Worm (Caenorhabditis elegans): ENCODE data around the gene F54D8.10.

Gene F54D8.10

ce11 chrIII:5134506-5134905 is 39.9 kb downstream of the F54D8.10 start:
- TF ChIP-seq tbx-37 (GFP tag; conservative IDR thresholded peaks at IDR 0.05) (no peak), B0310.2 (tag; optimal IDR thresholded peaks at IDR 0.05) (no peak)

- TF ChIP-seq hmbx-1 (tag; optimal IDR thresholded peaks at IDR 0.05) (no peak), ama-1 (optimal IDR thresholded peaks at IDR 0.05) (no peak), sea-1 (GFP tag; conservative IDR thresholded peaks at IDR 0.05) (0 out of 2 replicates have a peak, but pooled peaks have one; percentile 26), tbx-37 (GFP tag; conservative IDR thresholded peaks at IDR 0.05) (no peak), ceh-36 (tag; optimal IDR thresholded peaks at IDR 0.05) (no peak), F13C5.2 (tag; optimal IDR thresholded peaks at IDR 0.05) (no peak), B0310.2 (tag; optimal IDR thresholded peaks at IDR 0.05) (no peak), hnd-1 (tag; optimal IDR thresholded peaks at IDR 0.05) (no peak), scrt-1 (GFP tag; IDR thresholded peaks at IDR 0.05) (0 out of 2 replicates have a peak, but pooled peaks have one; percentile 62), flt-1 (GFP tag; IDR thresholded peaks at IDR 0.05) (no peak), aly-1 (tag; optimal IDR thresholded peaks at IDR 0.05) (peak; percentile 17), ets-7 (tag; optimal IDR thresholded peaks at IDR 0.05) (no peak)
Observed at ce11 chrIII:5136033-5136597, 41.5 kb downstream of the F54D8.10 start, which contains the start of gene tbx-2. tbx-2 (minus strand) TSS chrIII:5136296.

- TF ChIP-seq ceh-36 (tag; optimal IDR thresholded peaks at IDR 0.05), result no peak
Observed at ce11 chrIII:5137099-5137498, 42.5 kb downstream of the F54D8.10 start.

ce11 chrIII:5137685-5138084 is 43.1 kb downstream of the F54D8.10 start:
- TF ChIP-seq pes-1 (GFP tag; IDR thresholded peaks at IDR 0.05) (no peak), hmbx-1 (tag; optimal IDR thresholded peaks at IDR 0.05) (no peak), hmg-4 (GFP tag; optimal IDR thresholded peaks at IDR 0.05) (no peak), B0310.2 (tag; optimal IDR thresholded peaks at IDR 0.05) (no peak), tbx-11 (GFP tag; IDR thresholded peaks at IDR 0.05) (no peak), hnd-1 (tag; optimal IDR thresholded peaks at IDR 0.05) (no peak), ama-1 (optimal IDR thresholded peaks at IDR 0.05) (no peak), ets-7 (tag; optimal IDR thresholded peaks at IDR 0.05) (no peak)

ce11 chrIII:5138940-5139533 is 44.4 kb downstream of the F54D8.10 start:
- TF ChIP-seq B0310.2 (tag; optimal IDR thresholded peaks at IDR 0.05) (no peak), hmg-4 (GFP tag; optimal IDR thresholded peaks at IDR 0.05) (no peak), tbx-37 (GFP tag; conservative IDR thresholded peaks at IDR 0.05) (no peak), hnd-1 (tag; optimal IDR thresholded peaks at IDR 0.05) (no peak), ceh-36 (tag; optimal IDR thresholded peaks at IDR 0.05) (no peak), hmbx-1 (tag; optimal IDR thresholded peaks at IDR 0.05) (no peak), pes-1 (GFP tag; IDR thresholded peaks at IDR 0.05) (no peak), sea-1 (GFP tag; conservative IDR thresholded peaks at IDR 0.05) (no peak), scrt-1 (GFP tag; IDR thresholded peaks at IDR 0.05) (no peak), tra-4 (tag; optimal IDR thresholded peaks at IDR 0.05) (no peak), flt-1 (GFP tag; IDR thresholded peaks at IDR 0.05) (no peak)

ce11 chrIII:5139768-5140167 is 45.2 kb downstream of the F54D8.10 start:
- TF ChIP-seq tbx-37 (GFP tag; conservative IDR thresholded peaks at IDR 0.05), result no peak
- TF ChIP-seq hmg-4 (GFP tag; optimal IDR thresholded peaks at IDR 0.05), result no peak
- no peak for TF ChIP-seq tbx-11 (GFP tag; IDR thresholded peaks at IDR 0.05)
- no peak for TF ChIP-seq sea-1 (GFP tag; conservative IDR thresholded peaks at IDR 0.05)
- no peak for TF ChIP-seq flt-1 (GFP tag; IDR thresholded peaks at IDR 0.05)
- TF ChIP-seq ets-7 (tag; optimal IDR thresholded peaks at IDR 0.05), result no peak
- TF ChIP-seq scrt-1 (GFP tag; IDR thresholded peaks at IDR 0.05), result no peak
- TF ChIP-seq F13C5.2 (tag; optimal IDR thresholded peaks at IDR 0.05), result no peak
- TF ChIP-seq B0310.2 (tag; optimal IDR thresholded peaks at IDR 0.05), result no peak
- no peak for TF ChIP-seq pes-1 (GFP tag; IDR thresholded peaks at IDR 0.05)

- TF ChIP-seq aly-1 (tag; optimal IDR thresholded peaks at IDR 0.05) (no peak), F13C5.2 (tag; optimal IDR thresholded peaks at IDR 0.05) (no peak), ama-1 (optimal IDR thresholded peaks at IDR 0.05) (no peak), hmbx-1 (tag; optimal IDR thresholded peaks at IDR 0.05) (no peak), tbx-37 (GFP tag; conservative IDR thresholded peaks at IDR 0.05) (no peak), ceh-36 (tag; optimal IDR thresholded peaks at IDR 0.05) (no peak), B0310.2 (tag; optimal IDR thresholded peaks at IDR 0.05) (no peak)
Observed at ce11 chrIII:5140559-5140958, 46.0 kb downstream of the F54D8.10 start.

ce11 chrIII:5141935-5142334 is 47.3 kb downstream of the F54D8.10 start:
- TF ChIP-seq hmg-4 (GFP tag; optimal IDR thresholded peaks at IDR 0.05) (no peak), F13C5.2 (tag; optimal IDR thresholded peaks at IDR 0.05) (no peak), scrt-1 (GFP tag; IDR thresholded peaks at IDR 0.05) (no peak), ceh-13 (GFP tag; optimal IDR thresholded peaks at IDR 0.05) (no peak), ets-7 (tag; optimal IDR thresholded peaks at IDR 0.05) (no peak), tbx-37 (GFP tag; conservative IDR thresholded peaks at IDR 0.05) (no peak), hmbx-1 (tag; optimal IDR thresholded peaks at IDR 0.05) (no peak), tra-4 (tag; optimal IDR thresholded peaks at IDR 0.05) (no peak), sea-1 (GFP tag; conservative IDR thresholded peaks at IDR 0.05) (no peak)

- TF ChIP-seq tra-4 (tag; optimal IDR thresholded peaks at IDR 0.05) (no peak), sea-1 (GFP tag; conservative IDR thresholded peaks at IDR 0.05) (no peak), ama-1 (optimal IDR thresholded peaks at IDR 0.05) (no peak), tbx-11 (GFP tag; IDR thresholded peaks at IDR 0.05) (no peak)
Observed at ce11 chrIII:5143520-5143919, 48.9 kb downstream of the F54D8.10 start.

Measured in whole organism, early embryonic.